Fruit fly (Drosophila melanogaster) whole organism, embryonic: ENCODE measurements around the gene ph-d.
A peak's percentile ranks its signal among the peaks of the same experiment; 100 is the strongest.

Source experiments
- ATbp ChIP-seq: fragments of 200-800 bp; sonication (Bioruptor generic); optimal IDR thresholded peaks from 2 replicates; lab custom pipeline; 2017; ENCODE audit warnings: missing biosample characterization, mild to moderate bottlenecking, missing genetic modification characterization, missing genetic modification reagents
- CG10147 ChIP-seq: fragments of 200-800 bp; sonication (Bioruptor generic); optimal IDR thresholded peaks from 2 replicates; lab custom pipeline; 2019; ENCODE audit warnings: missing biosample characterization, mild to moderate bottlenecking, missing genetic modification characterization, moderate library complexity
- CG10321 ChIP-seq: fragments of 200-800 bp; sonication (Bioruptor generic); IDR thresholded peaks from 2 replicates; pipeline ENCODE4 v1.3.6; 2022; ENCODE audit warnings: missing biosample characterization, missing genetic modification characterization
- CG11504 ChIP-seq: fragments of 200-800 bp; sonication (Bioruptor generic); optimal IDR thresholded peaks from 3 replicates; lab custom pipeline; 2019; ENCODE audit warnings: missing biosample characterization, mild to moderate bottlenecking, missing genetic modification characterization, moderate library complexity
- CG12219 ChIP-seq: fragments of 200-800 bp; sonication (Bioruptor generic); optimal IDR thresholded peaks from 3 replicates; lab custom pipeline; 2018; ENCODE audit warnings: missing biosample characterization, mild to moderate bottlenecking, missing genetic modification characterization
- CG12942 ChIP-seq: fragments of 200-800 bp; sonication (Bioruptor generic); optimal IDR thresholded peaks from 3 replicates; lab custom pipeline; 2016; ENCODE audit warnings: missing biosample characterization, missing genetic modification characterization
- CG13296 ChIP-seq: fragments of 200-800 bp; sonication (Bioruptor generic); optimal IDR thresholded peaks from 3 replicates; lab custom pipeline; 2018; ENCODE audit warnings: missing biosample characterization, mild to moderate bottlenecking, missing genetic modification characterization
- CG14050 ChIP-seq: fragments of 200-800 bp; sonication (Bioruptor generic); IDR thresholded peaks from 3 replicates; pipeline ENCODE4 v1.3.6; 2022; ENCODE audit warnings: missing biosample characterization, missing genetic modification characterization
- CG14667 ChIP-seq: fragments of 200-800 bp; sonication (Bioruptor generic); IDR thresholded peaks from 2 replicates; pipeline ENCODE4 v1.3.6; 2022; ENCODE audit warnings: missing biosample characterization, missing genetic modification characterization
- CG15269 ChIP-seq: fragments of 200-800 bp; sonication (Bioruptor generic); optimal IDR thresholded peaks from 2 replicates; lab custom pipeline; 2018; ENCODE audit warnings: missing biosample characterization, mild to moderate bottlenecking, missing genetic modification characterization, moderate library complexity
- CG16779 ChIP-seq: fragments of 200-800 bp; sonication (Bioruptor generic); IDR thresholded peaks from 2 replicates; pipeline ENCODE4 v1.3.6; 2022; ENCODE audit warnings: missing biosample characterization, missing genetic modification characterization
- CG17359 ChIP-seq: fragments of 200-800 bp; sonication (Bioruptor generic); optimal IDR thresholded peaks from 3 replicates; lab custom pipeline; 2018; ENCODE audit warnings: missing biosample characterization, mild to moderate bottlenecking, missing genetic modification characterization, moderate library complexity
- CG1832 ChIP-seq: fragments of 200-800 bp; sonication (Bioruptor generic); optimal IDR thresholded peaks from 2 replicates; lab custom pipeline; 2017; ENCODE audit warnings: missing biosample characterization, mild to moderate bottlenecking, missing genetic modification characterization, inconsistent platforms
- CG18619 ChIP-seq: fragments of 200-800 bp; sonication (Bioruptor generic); optimal IDR thresholded peaks from 3 replicates; lab custom pipeline; 2017; ENCODE audit warnings: missing biosample characterization, mild to moderate bottlenecking, missing genetic modification characterization
- CG2202 ChIP-seq: fragments of 200-800 bp; sonication (Bioruptor generic); optimal IDR thresholded peaks from 2 replicates; lab custom pipeline; 2018; ENCODE audit warnings: missing biosample characterization, mild to moderate bottlenecking, missing genetic modification characterization
- CG2712 ChIP-seq: fragments of 200-800 bp; optimal IDR thresholded peaks from 3 replicates; lab custom pipeline; 2019; ENCODE audit warnings: missing biosample characterization, mild to moderate bottlenecking, missing genetic modification characterization, moderate library complexity
- CG4707 ChIP-seq: fragments of 200-800 bp; sonication (Bioruptor generic); optimal IDR thresholded peaks from 2 replicates; lab custom pipeline; 2018; ENCODE audit warnings: missing biosample characterization, mild to moderate bottlenecking, missing genetic modification characterization, moderate library complexity
- CG4820 ChIP-seq: fragments of 200-800 bp; sonication (Bioruptor generic); optimal IDR thresholded peaks from 3 replicates; lab custom pipeline; 2016; ENCODE audit warnings: missing biosample characterization, missing genetic modification characterization
- CG7928 ChIP-seq: fragments of 200-800 bp; sonication (Bioruptor generic); optimal IDR thresholded peaks from 2 replicates; lab custom pipeline; 2017; ENCODE audit warnings: missing biosample characterization, mild to moderate bottlenecking, missing genetic modification characterization
- CG8765 ChIP-seq: fragments of 200-800 bp; sonication (Bioruptor generic); IDR thresholded peaks from 2 replicates; pipeline ENCODE4 v1.3.6; 2022; ENCODE audit warnings: missing biosample characterization, missing genetic modification characterization
- CG9797 ChIP-seq: fragments of 200-800 bp; sonication (Bioruptor generic); optimal IDR thresholded peaks from 3 replicates; lab custom pipeline; 2018; ENCODE audit warnings: missing biosample characterization, mild to moderate bottlenecking, missing genetic modification characterization
- D19A ChIP-seq: fragments of 200-800 bp; optimal IDR thresholded peaks from 3 replicates; lab custom pipeline; 2019; ENCODE audit warnings: missing biosample characterization, mild to moderate bottlenecking, missing genetic modification characterization, moderate library complexity
- D19B ChIP-seq: fragments of 200-800 bp; sonication (Bioruptor generic); optimal IDR thresholded peaks from 2 replicates; lab custom pipeline; 2017; ENCODE audit warnings: missing biosample characterization, mild to moderate bottlenecking, missing genetic modification characterization
- Doc2 ChIP-seq: fragments of 200-800 bp; sonication (Bioruptor generic); IDR thresholded peaks from 2 replicates; pipeline ENCODE4 v1.3.6; 2022; ENCODE audit warnings: missing biosample characterization, missing genetic modification characterization
- Dp ChIP-seq: fragments of 200-800 bp; sonication (Bioruptor generic); optimal IDR thresholded peaks from 2 replicates; lab custom pipeline; 2018; ENCODE audit warnings: missing biosample characterization, mild to moderate bottlenecking, missing genetic modification characterization, moderate library complexity
- H2.0 ChIP-seq: fragments of 200-800 bp; sonication (Bioruptor generic); IDR thresholded peaks from 2 replicates; pipeline ENCODE4 v1.3.6; 2022; ENCODE audit warnings: missing biosample characterization, missing genetic modification characterization
- HLH4C ChIP-seq: fragments of 200-800 bp; sonication (Bioruptor generic); IDR thresholded peaks from 3 replicates; pipeline ENCODE4 v1.3.6; 2022; ENCODE audit warnings: missing biosample characterization, missing genetic modification characterization; ENCODE audit not compliant: partially characterized antibody
- Hr3 ChIP-seq: fragments of 200-800 bp; sonication (Bioruptor generic); optimal IDR thresholded peaks from 3 replicates; lab custom pipeline; 2016; ENCODE audit warnings: missing biosample characterization, missing genetic modification characterization
- Lhr ChIP-seq: fragments of 200-800 bp; sonication (Bioruptor generic); optimal IDR thresholded peaks from 3 replicates; lab custom pipeline; 2017; ENCODE audit warnings: mild to moderate bottlenecking, missing biosample characterization, missing genetic modification reagents, missing genetic modification characterization
- MBD-R2 ChIP-seq: fragments of 200-800 bp; sonication (Bioruptor generic); IDR thresholded peaks from 2 replicates; pipeline ENCODE4 v1.3.6; 2022; ENCODE audit warnings: missing biosample characterization, missing genetic modification characterization
- MESR4 ChIP-seq: fragments of 200-800 bp; sonication (Bioruptor generic); optimal IDR thresholded peaks from 2 replicates; lab custom pipeline; 2018; ENCODE audit warnings: missing biosample characterization, mild to moderate bottlenecking, missing genetic modification characterization, moderate library complexity
- MTF-1 ChIP-seq: fragments of 200-800 bp; sonication (Bioruptor generic); optimal IDR thresholded peaks from 2 replicates; lab custom pipeline; 2018; ENCODE audit warnings: missing biosample characterization, mild to moderate bottlenecking, missing genetic modification characterization, borderline replicate concordance
- Mad ChIP-seq: fragments of 200-800 bp; sonication (Bioruptor generic); optimal IDR thresholded peaks from 2 replicates; lab custom pipeline; 2016; ENCODE audit warnings: missing biosample characterization, missing genetic modification characterization
- Tbp ChIP-seq: fragments of >200 bp; optimal IDR thresholded peaks from 2 replicates; lab custom pipeline; 2018; ENCODE audit warnings: missing biosample characterization, missing genetic modification characterization
- bbx ChIP-seq: fragments of 200-800 bp; sonication (Bioruptor generic); IDR thresholded peaks from 2 replicates; pipeline ENCODE4 v1.3.6; 2022; ENCODE audit warnings: missing biosample characterization, missing genetic modification characterization; ENCODE audit not compliant: partially characterized antibody
- bigmax ChIP-seq: fragments of 200-800 bp; sonication (Bioruptor generic); optimal IDR thresholded peaks from 2 replicates; lab custom pipeline; 2018; ENCODE audit warnings: missing biosample characterization, mild to moderate bottlenecking, missing genetic modification characterization
- cato ChIP-seq: fragments of 200-800 bp; sonication (Bioruptor generic); optimal IDR thresholded peaks from 2 replicates; lab custom pipeline; 2016; ENCODE audit warnings: missing biosample characterization, missing genetic modification characterization, borderline replicate concordance
- chif ChIP-seq, 2 experiments: fragments of 200-800 bp; sonication (Bioruptor generic); optimal IDR thresholded peaks; 3 replicates each; lab custom pipeline; 2016; ENCODE audit warnings: missing biosample characterization in 2 of 2, missing genetic modification characterization in 2 of 2
- en ChIP-seq: fragments of 200-800 bp; sonication (Bioruptor generic); optimal IDR thresholded peaks from 2 replicates; lab custom pipeline; 2016; ENCODE audit warnings: missing biosample characterization, missing genetic modification characterization
- grn ChIP-seq: fragments of 200-800 bp; sonication (Bioruptor generic); optimal IDR thresholded peaks from 3 replicates; lab custom pipeline; 2017; ENCODE audit warnings: missing biosample characterization, missing genetic modification characterization
- ham ChIP-seq: fragments of 200-800 bp; sonication (Bioruptor generic); IDR thresholded peaks from 2 replicates; pipeline ENCODE4 v1.3.6; 2022; ENCODE audit warnings: missing biosample characterization, missing genetic modification characterization
- her ChIP-seq: fragments of 200-800 bp; sonication (Bioruptor generic); optimal IDR thresholded peaks from 2 replicates; lab custom pipeline; 2016; ENCODE audit warnings: missing biosample characterization, missing genetic modification characterization
- kah ChIP-seq: fragments of 200-800 bp; sonication (Bioruptor generic); optimal IDR thresholded peaks from 2 replicates; lab custom pipeline; 2018; ENCODE audit warnings: missing biosample characterization, mild to moderate bottlenecking, missing genetic modification characterization
- klu ChIP-seq: fragments of 200-800 bp; sonication (Bioruptor generic); IDR thresholded peaks from 2 replicates; pipeline ENCODE4 v1.3.6; 2022; ENCODE audit warnings: missing biosample characterization, missing genetic modification characterization
- lmd ChIP-seq: fragments of 200-800 bp; sonication (Bioruptor generic); IDR thresholded peaks from 2 replicates; pipeline ENCODE4 v1.3.6; 2022; ENCODE audit warnings: missing biosample characterization, missing genetic modification characterization
- mld ChIP-seq: fragments of 200-800 bp; sonication (Bioruptor generic); IDR thresholded peaks from 3 replicates; pipeline ENCODE4 v1.3.6; 2022; ENCODE audit warnings: missing biosample characterization, missing genetic modification characterization; ENCODE audit not compliant: partially characterized antibody
- org-1 ChIP-seq: fragments of 200-800 bp; sonication (Bioruptor generic); optimal IDR thresholded peaks from 2 replicates; lab custom pipeline; 2017; ENCODE audit warnings: missing biosample characterization, missing genetic modification characterization
- pb ChIP-seq: fragments of 200-800 bp; sonication (Bioruptor generic); optimal IDR thresholded peaks from 3 replicates; lab custom pipeline; 2016; ENCODE audit warnings: missing biosample characterization, missing genetic modification characterization
- pum ChIP-seq: fragments of 200-800 bp; sonication (Bioruptor generic); optimal IDR thresholded peaks from 2 replicates; lab custom pipeline; 2016; ENCODE audit warnings: missing biosample characterization, missing genetic modification characterization
- schlank ChIP-seq: fragments of 200-800 bp; sonication (Bioruptor generic); optimal IDR thresholded peaks from 2 replicates; lab custom pipeline; 2018; ENCODE audit warnings: missing biosample characterization, mild to moderate bottlenecking, missing genetic modification characterization
- slp2 ChIP-seq: fragments of 200-800 bp; sonication (Bioruptor generic); optimal IDR thresholded peaks from 2 replicates; lab custom pipeline; 2016; ENCODE audit warnings: missing biosample characterization, missing genetic modification characterization

The ph-d gene

dm6 chrX:2141159-2141853 is 18.2 kb upstream of the ph-d start, which contains the start of gene D2hgdh (continued):
- no peak for TF ChIP-seq chif (GFP tag; optimal IDR thresholded peaks at IDR 0.05; lab: Kevin White, UChicago)
- TF ChIP-seq Lhr, result no peak
- TF ChIP-seq CG7928 (GFP tag; lab: Kevin White, UChicago), result no peak
- TF ChIP-seq CG12942 (GFP tag; lab: Kevin White, UChicago), result no peak
- no peak for TF ChIP-seq CG2712
- no peak for TF ChIP-seq bigmax
- no peak for TF ChIP-seq CG12219 (GFP tag; lab: Kevin White, UChicago)
- TF ChIP-seq grn (GFP tag; lab: Kevin White, UChicago), result no peak
- TF ChIP-seq CG9797 (GFP tag; lab: Kevin White, UChicago), result no peak
- no peak for TF ChIP-seq MTF-1 (GFP tag; lab: Kevin White, UChicago)
- no peak for TF ChIP-seq CG10147 (GFP tag; lab: Kevin White, UChicago)
- TF ChIP-seq CG4707 (GFP tag; lab: Kevin White, UChicago), result no peak
- no peak for TF ChIP-seq CG10321 (GFP tag; lab: Robert Waterston, UW)
- TF ChIP-seq cato (GFP tag; lab: Kevin White, UChicago), result no peak
- no peak for TF ChIP-seq ATbp (GFP tag; lab: Kevin White, UChicago)
- peak; percentile 28 for TF ChIP-seq D19B (GFP tag; lab: Kevin White, UChicago)
- TF ChIP-seq CG14667, result no peak
- TF ChIP-seq CG15269 (tag; lab: Kevin White, UChicago), result peak; percentile 18
- TF ChIP-seq D19A, result no peak
- TF ChIP-seq Hr3 (GFP tag; lab: Kevin White, UChicago), result no peak
- no peak for TF ChIP-seq en (GFP tag; lab: Kevin White, UChicago)
- TF ChIP-seq MBD-R2 (GFP tag; lab: Robert Waterston, UW), result no peak; the same call in 1 of the 2 replicates
- TF ChIP-seq CG1832 (GFP tag; lab: Kevin White, UChicago), result no peak
- TF ChIP-seq her (GFP tag; lab: Kevin White, UChicago), result no peak
- no peak for TF ChIP-seq pb (GFP tag; lab: Kevin White, UChicago)
- no peak for TF ChIP-seq CG18619 (GFP tag; lab: Kevin White, UChicago)
- TF ChIP-seq lmd, result no peak
- peak; percentile 20 for TF ChIP-seq Dp (GFP tag; lab: Kevin White, UChicago)
- no peak for TF ChIP-seq CG17359 (tag; lab: Kevin White, UChicago)
- TF ChIP-seq Tbp (GFP tag; lab: Kevin White, UChicago), result no peak
- TF ChIP-seq klu (GFP tag; lab: Robert Waterston, UW), result no peak
- TF ChIP-seq MESR4 (GFP tag; lab: Kevin White, UChicago), result no peak
- no peak for TF ChIP-seq CG4820
- no peak for TF ChIP-seq slp2
- no peak for TF ChIP-seq mld (GFP tag; lab: Robert Waterston, UW)
- TF ChIP-seq CG11504 (tag; lab: Kevin White, UChicago), result no peak
- TF ChIP-seq CG14050 (GFP tag; lab: Robert Waterston, UW), result no peak
- TF ChIP-seq Mad, result no peak
- TF ChIP-seq H2.0 (GFP tag; lab: Robert Waterston, UW), result no peak
- no peak for TF ChIP-seq Doc2 (GFP tag; lab: Robert Waterston, UW)
- TF ChIP-seq CG2202 (tag; lab: Kevin White, UChicago), result no peak
- no peak for TF ChIP-seq CG8765
- TF ChIP-seq pum, result no peak
- TF ChIP-seq bbx (GFP tag; lab: Robert Waterston, UW), result no peak
- no peak for TF ChIP-seq kah
- no peak for TF ChIP-seq schlank (tag; lab: Kevin White, UChicago)
- no peak for TF ChIP-seq org-1 (GFP tag; lab: Kevin White, UChicago)
- TF ChIP-seq HLH4C (GFP tag; lab: Robert Waterston, UW), result no peak
- peak; percentile 2 for TF ChIP-seq CG13296 (GFP tag; lab: Kevin White, UChicago)
- no peak for TF ChIP-seq CG16779 (GFP tag; lab: Robert Waterston, UW)
- no peak for TF ChIP-seq ham
